Fruit fly (Drosophila melanogaster): Measurements from ENCODE around the gene Tango14.
A peak's percentile ranks its signal among the peaks of the same experiment; 100 is the strongest.

The Tango14 gene

dm6 chr2L:1118880-1119809 is 39.3 kb upstream of the Tango14 start:
- TF ChIP-seq Myc (optimal IDR thresholded peaks at IDR 0.05) (no peak), h (GFP tag; optimal IDR thresholded peaks at IDR 0.05) (peak; percentile 91), usp (GFP tag; optimal IDR thresholded peaks at IDR 0.05) (no peak), sage (GFP tag; optimal IDR thresholded peaks at IDR 0.05) (peak; percentile 71), HLH106 (tag; optimal IDR thresholded peaks at IDR 0.05) (peak; percentile 60), pan (optimal IDR thresholded peaks at IDR 0.05) (peak; percentile 83), rgr (GFP tag; optimal IDR thresholded peaks at IDR 0.05) (peak; percentile 81), dmrt93B (GFP tag; optimal IDR thresholded peaks at IDR 0.05) (peak; percentile 44), psq (GFP tag; optimal IDR thresholded peaks at IDR 0.05) (peak; percentile 87), Jra (GFP tag; optimal IDR thresholded peaks at IDR 0.05) (peak; percentile 71), tai (GFP tag; optimal IDR thresholded peaks at IDR 0.05) (peak; percentile 86), brk (GFP tag; optimal IDR thresholded peaks at IDR 0.05) (peak; percentile 72), OdsH (GFP tag; optimal IDR thresholded peaks at IDR 0.05) (peak; percentile 83), sv (GFP tag; optimal IDR thresholded peaks at IDR 0.05) (peak; percentile 76), fru (GFP tag; optimal IDR thresholded peaks at IDR 0.05) (peak; percentile 86), Sp1 (GFP tag; optimal IDR thresholded peaks at IDR 0.05) (peak; percentile 61), ey (GFP tag; optimal IDR thresholded peaks at IDR 0.05) (peak; percentile 89), Hr78 (GFP tag; optimal IDR thresholded peaks at IDR 0.05) (no peak), Mio (GFP tag; optimal IDR thresholded peaks at IDR 0.05) (peak; percentile 24), Dfd (GFP tag; optimal IDR thresholded peaks at IDR 0.05) (no peak), CG32264 (GFP tag; optimal IDR thresholded peaks at IDR 0.05) (peak; percentile 57), Rel (GFP tag; optimal IDR thresholded peaks at IDR 0.05) (peak; percentile 38), Rel (tag; optimal IDR thresholded peaks at IDR 0.05) (peak; percentile 51), br (GFP tag; optimal IDR thresholded peaks at IDR 0.05) (peak; percentile 89), Hr83 (GFP tag; optimal IDR thresholded peaks at IDR 0.05; ENCODE audit: poor library complexity, severe bottlenecking) (peak; percentile 51), woc (GFP tag; optimal IDR thresholded peaks at IDR 0.05) (peak; percentile 78), CrebA (GFP tag; optimal IDR thresholded peaks at IDR 0.05; ENCODE audit: borderline replicate concordance) (peak; percentile 65), Abd-B (GFP tag; optimal IDR thresholded peaks at IDR 0.05) (no peak), foxo (GFP tag; optimal IDR thresholded peaks at IDR 0.05) (peak; percentile 43 to 88), GATAd (GFP tag; optimal IDR thresholded peaks at IDR 0.05) (no peak), dl (GFP tag; optimal IDR thresholded peaks at IDR 0.05; ENCODE audit: insufficient read depth in 1 of 2, partially characterized antibody in 2 of 2) (peak; percentile 31 to 74), Hnf4 (GFP tag; optimal IDR thresholded peaks at IDR 0.05) (peak; percentile 81), Dif (GFP tag; optimal IDR thresholded peaks at IDR 0.05; ENCODE audit: partially characterized antibody) (peak; percentile 88), jim (GFP tag; optimal IDR thresholded peaks at IDR 0.05) (no peak), Vsx2 (GFP tag; optimal IDR thresholded peaks at IDR 0.05; ENCODE audit: partially characterized antibody) (peak; percentile 73)

DNA sequence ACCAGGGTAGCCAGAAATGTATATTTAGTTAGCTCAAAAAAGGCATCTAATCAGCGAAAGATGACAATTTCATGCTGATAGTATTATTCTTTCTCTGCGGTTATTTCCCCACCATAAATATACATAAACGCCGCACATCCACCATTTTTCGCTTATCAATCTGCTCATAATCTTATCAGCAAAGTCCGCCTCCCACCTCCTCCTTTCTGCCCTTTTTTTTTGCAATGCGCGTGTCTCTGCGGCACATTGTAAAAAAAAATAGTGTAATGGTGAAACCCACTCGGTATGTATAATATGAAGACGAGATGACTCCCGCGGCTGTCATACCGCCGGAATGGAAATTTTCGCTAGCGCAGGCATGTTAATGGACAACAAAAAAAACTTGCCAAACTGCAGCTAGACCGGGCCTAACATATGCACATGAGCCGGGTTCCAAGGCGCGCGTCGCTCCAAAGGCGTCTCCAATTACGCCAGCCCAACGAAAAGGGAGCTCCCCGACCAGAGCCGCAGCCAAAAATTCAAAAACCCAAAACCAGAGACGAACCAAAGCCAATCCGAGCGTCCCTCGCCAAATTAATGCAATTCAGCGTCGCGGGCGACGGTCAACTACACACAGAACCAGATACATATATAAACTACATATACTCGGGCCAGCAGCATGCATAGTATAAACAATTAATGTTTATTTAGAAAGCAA is 38.1 kb upstream of the Tango14 start:
- TF ChIP-seq Rel (GFP tag; optimal IDR thresholded peaks at IDR 0.05), result no peak
- peak; percentile 73 for TF ChIP-seq Rel (tag; optimal IDR thresholded peaks at IDR 0.05)
- peak; percentile 81 for TF ChIP-seq h (GFP tag; optimal IDR thresholded peaks at IDR 0.05)
- TF ChIP-seq Hr78 (GFP tag; optimal IDR thresholded peaks at IDR 0.05), result no peak
- TF ChIP-seq brk (GFP tag; optimal IDR thresholded peaks at IDR 0.05), result no peak
- no peak for TF ChIP-seq CrebA (GFP tag; optimal IDR thresholded peaks at IDR 0.05; ENCODE audit: borderline replicate concordance)
- TF ChIP-seq Dfd (GFP tag; optimal IDR thresholded peaks at IDR 0.05), result no peak
- no peak for TF ChIP-seq N (GFP tag; optimal IDR thresholded peaks at IDR 0.05)
- TF ChIP-seq Mio (GFP tag; optimal IDR thresholded peaks at IDR 0.05), result no peak

Data from whole organism, wandering third instar larva.